Worm (Caenorhabditis elegans): ENCODE data around the gene F08D12.15.

F08D12.15 gene

ce11 chrII:2749595-2750048 lies 16.8 kb upstream of the F08D12.15 start, which contains the start of gene F29A7.4 (continued):
- TF ChIP-seq ztf-18 (tag; optimal IDR thresholded peaks at IDR 0.05) (no peak), Y95B8A.8 (GFP tag; IDR thresholded peaks at IDR 0.05) (no peak)

ce11 chrII:2751278-2751677 lies 15.2 kb upstream of the F08D12.15 start:
- TF ChIP-seq Y95B8A.8 (GFP tag; IDR thresholded peaks at IDR 0.05) (no peak), madf-6 (GFP tag; IDR thresholded peaks at IDR 0.05) (peak; percentile 43; the same call in 1 of the 2 replicates), hrde-1 (tag; optimal IDR thresholded peaks at IDR 0.05; ENCODE audit: borderline replicate concordance) (peak; percentile 19), nfyb-1 (GFP tag; IDR thresholded peaks at IDR 0.05) (0 out of 2 replicates have a peak, but pooled peaks have one; percentile 30), snpc-1.3 (tag; optimal IDR thresholded peaks at IDR 0.05; ENCODE audit: insufficient read depth) (no peak), ztf-28 (GFP tag; IDR thresholded peaks at IDR 0.05) (no peak), pbrm-1 (GFP tag; IDR thresholded peaks at IDR 0.05) (0 out of 2 replicates have a peak, but pooled peaks have one; percentile 8), ekl-4 (GFP tag; IDR thresholded peaks at IDR 0.05) (0 out of 2 replicates have a peak, but pooled peaks have one; percentile 21), B0336.3 (GFP tag; IDR thresholded peaks at IDR 0.05) (peak; percentile 51; the same call in 1 of the 2 replicates), athp-1 (tag; optimal IDR thresholded peaks at IDR 0.05) (peak; percentile 21), K11D2.4 (GFP tag; IDR thresholded peaks at IDR 0.05) (no peak), let-607 (tag; optimal IDR thresholded peaks at IDR 0.05) (no peak), mcd-1 (GFP tag; IDR thresholded peaks at IDR 0.05) (peak; percentile 54; the same call in 1 of the 2 replicates), Y79H2A.3 (GFP tag; conservative IDR thresholded peaks at IDR 0.05) (no peak)

ce11 chrII:2752536-2752935 lies 13.9 kb upstream of the F08D12.15 start, which contains the start of gene F29A7.6:
F29A7.6 (minus strand) TSS chrII:2752611.
- TF ChIP-seq dpl-1 (GFP tag; optimal IDR thresholded peaks at IDR 0.05) (no peak), lin-54 (GFP tag; optimal IDR thresholded peaks at IDR 0.05) (peak; percentile 55), dox-1 (GFP tag; IDR thresholded peaks at IDR 0.05) (peak; percentile 63; the same call in 1 of the 2 replicates), ceh-100 (GFP tag; IDR thresholded peaks at IDR 0.05) (peak; percentile 38), K12H6.12 (tag; optimal IDR thresholded peaks at IDR 0.05) (peak; percentile 31), mel-28 (tag; optimal IDR thresholded peaks at IDR 0.05; ENCODE audit: borderline replicate concordance) (no peak), hsf-1 (GFP tag; IDR thresholded peaks at IDR 0.05) (no peak), B0336.3 (GFP tag; IDR thresholded peaks at IDR 0.05) (no peak), madf-6 (GFP tag; IDR thresholded peaks at IDR 0.05) (peak; percentile 62), unc-62 (GFP tag; optimal IDR thresholded peaks at IDR 0.05) (no peak), D2030.7 (GFP tag; IDR thresholded peaks at IDR 0.05) (peak; percentile 55), nfya-2 (GFP tag; IDR thresholded peaks at IDR 0.05) (no peak), ccch-3 (GFP tag; optimal IDR thresholded peaks at IDR 0.05) (no peak), ztf-28 (GFP tag; IDR thresholded peaks at IDR 0.05) (peak; percentile 69; the same call in 1 of the 2 replicates), ceh-27 (GFP tag; optimal IDR thresholded peaks at IDR 0.05) (peak; percentile 54), mcd-1 (GFP tag; IDR thresholded peaks at IDR 0.05) (peak; percentile 96), rcor-1 (GFP tag; IDR thresholded peaks at IDR 0.05) (peak; percentile 35; the same call in 1 of the 2 replicates), tbp1 (GFP tag; optimal IDR thresholded peaks at IDR 0.05) (peak; percentile 21), bed-2 (GFP tag; IDR thresholded peaks at IDR 0.05) (0 out of 2 replicates have a peak, but pooled peaks have one; percentile 55), lsl-1 (GFP tag; optimal IDR thresholded peaks at IDR 0.05) (peak; percentile 13), repo-1 (tag; optimal IDR thresholded peaks at IDR 0.05) (no peak), madf-8 (GFP tag; conservative IDR thresholded peaks at IDR 0.05) (peak; percentile 23), aptf-2 (GFP tag; conservative IDR thresholded peaks at IDR 0.05) (peak; percentile 54; the same call in 1 of the 2 replicates), unc-130 (GFP tag; optimal IDR thresholded peaks at IDR 0.05) (peak; percentile 35), snpc-1.1 (tag; optimal IDR thresholded peaks at IDR 0.05; ENCODE audit: insufficient read depth) (peak; percentile 5), F33H1.4 (GFP tag; IDR thresholded peaks at IDR 0.05) (peak; percentile 36; the same call in 1 of the 2 replicates), attf-5 (GFP tag; optimal IDR thresholded peaks at IDR 0.05) (peak; percentile 66), zfh-2 (GFP tag; conservative IDR thresholded peaks at IDR 0.05) (no peak)

All from whole organism, young adult.